Worm (Caenorhabditis elegans): ENCODE data around the gene dmd-5.

- TF ChIP-seq drap-1 (GFP tag; optimal IDR thresholded peaks at IDR 0.05) (no peak), nhr-76 (tag; optimal IDR thresholded peaks at IDR 0.05) (no peak), mep-1 (tag; optimal IDR thresholded peaks at IDR 0.05) (no peak), ztf-11 (tag; optimal IDR thresholded peaks at IDR 0.05) (no peak)
These were observed 42.3 kb upstream of the dmd-5 start, which contains the start of gene ZK1248.20 for ce11 chrII:5816346-5816745.

All from whole organism, mixed stage, embryonic.